Worm (Caenorhabditis elegans) whole organism, L4 larva: ENCODE results near the gene ZK546.4.
A peak's percentile ranks its signal among the peaks of the same experiment; 100 is the strongest.

Experiments
- D1046.2 ChIP-seq: fragments of 200-800 bp; sonication (Bioruptor generic); IDR thresholded peaks from 2 replicates; pipeline ENCODE4 v1.3.6; 2022; ENCODE audit warnings: missing genetic modification characterization, missing compliant biosample characterization
- T20F7.1 ChIP-seq: fragments of 200-800 bp; sonication (Bioruptor generic); optimal IDR thresholded peaks from 2 replicates; lab custom pipeline; 2018; ENCODE audit warnings: mild to moderate bottlenecking, missing genetic modification characterization, missing compliant biosample characterization
- Y75B8A.6 ChIP-seq: fragments of 200-800 bp; sonication (Bioruptor generic); IDR thresholded peaks from 2 replicates; pipeline ENCODE4 v1.3.6; 2022; ENCODE audit warnings: missing genetic modification reagents, missing genetic modification characterization, missing compliant biosample characterization
- ZK337.2 ChIP-seq: fragments of 200-800 bp; sonication (Bioruptor generic); IDR thresholded peaks from 2 replicates; pipeline ENCODE4 v1.3.6; 2022; ENCODE audit warnings: missing genetic modification reagents, missing genetic modification characterization, missing compliant biosample characterization
- aha-1 ChIP-seq: fragments of 150-350 bp; peaks from one replicate; lab custom pipeline; 2014; ENCODE audit warnings: missing biosample characterization, missing genetic modification characterization
- ama-1 ChIP-seq: fragments of 150-350 bp; optimal IDR thresholded peaks from 2 replicates; lab custom pipeline; 2014; ENCODE audit warnings: inconsistent platforms, mixed read lengths
- attf-4 ChIP-seq: sonication (generic microtip); optimal IDR thresholded peaks from 3 replicates; lab custom pipeline; 2017; ENCODE audit warnings: missing biosample characterization, missing genetic modification characterization
- ceh-32 ChIP-seq: sonication (generic microtip); optimal IDR thresholded peaks from 2 replicates; lab custom pipeline; 2016; ENCODE audit warnings: mild to moderate bottlenecking, missing genetic modification characterization, missing compliant biosample characterization; ENCODE audit not compliant: poor library complexity
- ceh-44 ChIP-seq: fragments of 200-800 bp; sonication (Bioruptor generic); IDR thresholded peaks from 2 replicates; pipeline ENCODE4 v1.3.6; 2022; ENCODE audit warnings: missing genetic modification reagents, missing genetic modification characterization, missing compliant biosample characterization
- ctbp-1 ChIP-seq: fragments of 200-800 bp; sonication (Bioruptor generic); IDR thresholded peaks from 2 replicates; pipeline ENCODE4 v1.3.6; 2022; ENCODE audit warnings: missing genetic modification reagents, missing genetic modification characterization, missing compliant biosample characterization
- daf-16 ChIP-seq, 3 experiments: sonication (generic microtip); optimal IDR thresholded peaks; 2 replicates each; lab custom pipeline; 2016 to 2017; ENCODE audit warnings: missing genetic modification characterization in 3 of 3, missing genetic modification reagents in 3 of 3, mild to moderate bottlenecking in 2 of 3, missing compliant biosample characterization in 2 of 3, missing biosample characterization in 1 of 3, moderate library complexity in 1 of 3
- dmd-6 ChIP-seq: fragments of 200-800 bp; sonication (Bioruptor generic); IDR thresholded peaks from 2 replicates; pipeline ENCODE4 v1.3.6; 2022; ENCODE audit warnings: missing genetic modification reagents, missing genetic modification characterization, missing compliant biosample characterization
- dve-1 ChIP-seq: sonication (generic microtip); optimal IDR thresholded peaks from 2 replicates; lab custom pipeline; 2017; ENCODE audit warnings: antibody characterized with exemption, mild to moderate bottlenecking, missing genetic modification characterization, missing compliant biosample characterization; ENCODE audit not compliant: insufficient read depth
- hlh-11 ChIP-seq: fragments of 200-800 bp; sonication (Bioruptor generic); optimal IDR thresholded peaks from 2 replicates; lab custom pipeline; 2018; ENCODE audit warnings: mild to moderate bottlenecking, missing genetic modification characterization, missing compliant biosample characterization
- hmg-1.1 ChIP-seq: fragments of 200-800 bp; sonication (Bioruptor generic); IDR thresholded peaks from 2 replicates; pipeline ENCODE4 v1.3.6; 2022; ENCODE audit warnings: missing genetic modification reagents, missing genetic modification characterization, missing compliant biosample characterization
- lin-1 ChIP-seq: fragments of 200-800 bp; sonication (Bioruptor generic); IDR thresholded peaks from 2 replicates; pipeline ENCODE4 v1.3.6; 2022; ENCODE audit warnings: missing genetic modification reagents, missing genetic modification characterization, missing compliant biosample characterization
- lin-13 ChIP-seq: fragments of 150-350 bp; optimal IDR thresholded peaks from 2 replicates; lab custom pipeline; 2014; ENCODE audit warnings: missing biosample characterization, missing genetic modification reagents, missing genetic modification characterization
- lin-29 ChIP-seq: fragments of 200-800 bp; sonication (Bioruptor generic); IDR thresholded peaks from 2 replicates; pipeline ENCODE4 v1.3.6; 2022; ENCODE audit warnings: missing genetic modification reagents, missing genetic modification characterization, missing compliant biosample characterization
- lin-38 ChIP-seq: fragments of 200-800 bp; sonication (Bioruptor generic); IDR thresholded peaks from 2 replicates; pipeline ENCODE4 v1.3.6; 2022; ENCODE audit warnings: missing genetic modification reagents, missing genetic modification characterization, missing compliant biosample characterization
- lin-39 ChIP-seq: fragments of 150-350 bp; optimal IDR thresholded peaks from 2 replicates; lab custom pipeline; 2014; ENCODE audit warnings: missing biosample characterization, missing genetic modification reagents, missing genetic modification characterization
- lsy-2 ChIP-seq, 2 experiments: fragments of 150-350 bp in 1 of 2; sonication (generic microtip) in 1 of 2; optimal IDR thresholded peaks; 2 replicates each; lab custom pipeline; 2014 to 2017; ENCODE audit warnings: missing biosample characterization in 2 of 2, missing genetic modification characterization in 2 of 2
- mep-1 ChIP-seq: fragments of 150-350 bp; sonication (generic microtip); optimal IDR thresholded peaks from 3 replicates; lab custom pipeline; 2014; ENCODE audit warnings: missing biosample characterization, missing genetic modification characterization
- nhr-11 ChIP-seq: fragments of 150-350 bp; optimal IDR thresholded peaks from 2 replicates; lab custom pipeline; 2014; ENCODE audit warnings: missing biosample characterization, missing genetic modification characterization
- nhr-237 ChIP-seq: sonication (generic microtip); optimal IDR thresholded peaks from 2 replicates; lab custom pipeline; 2017; ENCODE audit warnings: missing biosample characterization, missing genetic modification characterization
- nhr-25 ChIP-seq: sonication (generic microtip); optimal IDR thresholded peaks from 2 replicates; lab custom pipeline; 2017; ENCODE audit warnings: missing genetic modification characterization, mild to moderate bottlenecking, missing compliant biosample characterization, antibody characterized with exemption, moderate library complexity, borderline replicate concordance; ENCODE audit not compliant: insufficient read depth
- nhr-28 ChIP-seq: fragments of 150-350 bp; optimal IDR thresholded peaks from 2 replicates; lab custom pipeline; 2014; ENCODE audit warnings: missing biosample characterization, missing genetic modification characterization
- nhr-41 ChIP-seq: fragments of 200-800 bp; sonication (Bioruptor generic); IDR thresholded peaks from 2 replicates; pipeline ENCODE4 v1.3.6; 2022; ENCODE audit warnings: missing genetic modification reagents, missing genetic modification characterization, missing compliant biosample characterization
- nhr-48 ChIP-seq: sonication (generic microtip); optimal IDR thresholded peaks from 2 replicates; lab custom pipeline; 2016; ENCODE audit warnings: mild to moderate bottlenecking, missing genetic modification characterization, missing compliant biosample characterization
- php-3 ChIP-seq: fragments of 200-800 bp; sonication (Bioruptor generic); IDR thresholded peaks from 2 replicates; pipeline ENCODE4 v1.3.6; 2022; ENCODE audit warnings: missing genetic modification reagents, missing genetic modification characterization, missing compliant biosample characterization
- pqm-1 ChIP-seq: sonication (generic microtip); optimal IDR thresholded peaks from 2 replicates; lab custom pipeline; 2017; ENCODE audit warnings: missing biosample characterization, missing genetic modification characterization
- rbr-2 ChIP-seq: sonication (generic microtip); optimal IDR thresholded peaks from 2 replicates; lab custom pipeline; 2016; ENCODE audit warnings: missing genotype, missing genetic modification characterization, missing compliant biosample characterization
- set-16 ChIP-seq: fragments of 200-800 bp; sonication (Bioruptor generic); IDR thresholded peaks from 2 replicates; pipeline ENCODE4 v1.3.6; 2022; ENCODE audit warnings: missing genetic modification reagents, missing genetic modification characterization, missing compliant biosample characterization
- skn-1 ChIP-seq: fragments of 150-350 bp; optimal IDR thresholded peaks from 2 replicates; lab custom pipeline; 2014; ENCODE audit warnings: missing biosample characterization, missing genetic modification characterization
- snpc-1.2 ChIP-seq: fragments of 200-800 bp; sonication (Bioruptor generic); IDR thresholded peaks from 2 replicates; pipeline ENCODE4 v1.3.6; 2022; ENCODE audit warnings: missing genetic modification reagents, missing genetic modification characterization, missing compliant biosample characterization
- spr-1 ChIP-seq: sonication (generic microtip); optimal IDR thresholded peaks from 2 replicates; lab custom pipeline; 2016; ENCODE audit warnings: mild to moderate bottlenecking, missing genetic modification characterization, missing compliant biosample characterization
- vab-7 ChIP-seq: fragments of 200-800 bp; sonication (Bioruptor generic); IDR thresholded peaks from 2 replicates; pipeline ENCODE4 v1.3.6; 2022; ENCODE audit warnings: missing genetic modification reagents, missing genetic modification characterization, missing compliant biosample characterization
- zip-11 ChIP-seq: fragments of 200-800 bp; sonication (Bioruptor generic); IDR thresholded peaks from 2 replicates; pipeline ENCODE4 v1.3.6; 2022; ENCODE audit warnings: missing genetic modification characterization, missing compliant biosample characterization
- ztf-11 ChIP-seq: fragments of 150-350 bp; optimal IDR thresholded peaks from 2 replicates; lab custom pipeline; 2014; ENCODE audit warnings: missing biosample characterization, missing genetic modification characterization

The ZK546.4 gene

ce11 chrII:4904277-4904676, 33.6 kb upstream of the ZK546.4 start (continued):
- TF ChIP-seq hmg-1.1 (GFP tag; lab: Robert Waterston, UW), result peak; percentile 79
- TF ChIP-seq nhr-48, result peak; percentile 13
- peak; percentile 64 for TF ChIP-seq rbr-2 (tag; lab: Kevin White, UChicago)
- peak; percentile 50 for TF ChIP-seq ama-1 (lab: Kevin White, UChicago)
- TF ChIP-seq attf-4 (tag; lab: Kevin White, UChicago), result no peak
- no peak for TF ChIP-seq lin-29 (GFP tag; lab: Robert Waterston, UW)
- TF ChIP-seq nhr-237 (tag; lab: Kevin White, UChicago), result no peak
- peak; percentile 78 for TF ChIP-seq mep-1 (tag; lab: Kevin White, UChicago)
- no peak for TF ChIP-seq lin-39 (tag; lab: Kevin White, UChicago)
- TF ChIP-seq vab-7 (GFP tag; lab: Robert Waterston, UW), result no peak
- TF ChIP-seq ZK337.2 (GFP tag; lab: Robert Waterston, UW), result no peak
- TF ChIP-seq php-3 (GFP tag; lab: Robert Waterston, UW), result 0 out of 2 replicates have a peak, but pooled peaks have one; percentile 37
- TF ChIP-seq ctbp-1 (GFP tag; lab: Robert Waterston, UW), result peak; percentile 41; the same call in 1 of the 2 replicates
- peak; percentile 25 for TF ChIP-seq T20F7.1 (GFP tag; lab: Kevin White, UChicago)
- no peak for TF ChIP-seq nhr-25 (tag; lab: Kevin White, UChicago)
- TF ChIP-seq daf-16 (GFP tag; optimal IDR thresholded peaks at IDR 0.05; lab: Kevin White, UChicago), result peak in 1 of 2 experiments; percentile 16
- TF ChIP-seq daf-16 (tag; optimal IDR thresholded peaks at IDR 0.05; lab: Kevin White, UChicago), result peak; percentile 64
- peak; percentile 83 for TF ChIP-seq hlh-11 (tag; lab: Kevin White, UChicago)
- TF ChIP-seq lin-13 (GFP tag; lab: Kevin White, UChicago), result peak; percentile 60
- TF ChIP-seq nhr-11 (tag; lab: Kevin White, UChicago), result peak; percentile 71
- TF ChIP-seq D1046.2 (GFP tag; lab: Robert Waterston, UW), result no peak

ce11 chrII:4904778-4905177, 33.1 kb upstream of the ZK546.4 start, which contains the start of gene btbd-10:
btbd-10 (plus strand) TSS chrII:4905008.
- TF ChIP-seq lin-1 (0 out of 2 replicates have a peak, but pooled peaks have one; percentile 14), ceh-32 (tag; lab: Kevin White, UChicago) (no peak), hlh-11 (tag; lab: Kevin White, UChicago) (peak; percentile 5), aha-1 (tag; lab: Kevin White, UChicago) (peak; percentile 44), daf-16 (GFP tag; optimal IDR thresholded peaks at IDR 0.05; lab: Kevin White, UChicago) (no peak), daf-16 (tag; optimal IDR thresholded peaks at IDR 0.05; lab: Kevin White, UChicago) (peak; percentile 62), pqm-1 (tag; lab: Kevin White, UChicago) (peak; percentile 28), skn-1 (tag; lab: Kevin White, UChicago) (no peak), nhr-28 (tag; lab: Kevin White, UChicago) (peak; percentile 38), ceh-44 (no peak), dmd-6 (GFP tag; lab: Robert Waterston, UW) (peak; percentile 28; the same call in 1 of the 2 replicates), ztf-11 (tag; lab: Kevin White, UChicago) (no peak), dve-1 (tag; lab: Kevin White, UChicago) (peak; percentile 5), lsy-2 (tag; optimal IDR thresholded peaks at IDR 0.05; lab: Kevin White, UChicago) (no peak), php-3 (GFP tag; lab: Robert Waterston, UW) (peak; percentile 81)

DNA sequence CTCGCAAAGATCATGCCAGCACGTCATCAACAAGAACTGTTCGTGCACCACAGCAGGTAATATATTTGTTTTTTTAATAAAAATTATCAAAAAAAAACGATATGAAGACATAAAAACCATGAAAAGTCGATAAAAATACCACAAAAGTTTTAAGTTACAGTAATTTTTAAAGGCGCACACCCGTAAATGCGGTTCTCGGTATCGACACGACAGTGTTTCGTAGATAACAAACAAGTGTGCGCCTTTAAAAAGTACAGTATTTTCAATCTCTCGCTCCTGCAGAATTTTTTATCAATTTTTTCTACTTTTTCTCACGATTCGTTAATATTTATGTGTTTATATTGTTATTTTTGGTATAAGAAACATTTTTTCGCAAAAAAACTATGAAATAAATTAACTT, 32.5 kb upstream of the ZK546.4 start:
- TF ChIP-seq snpc-1.2 (GFP tag; lab: Robert Waterston, UW) (0 out of 2 replicates have a peak, but pooled peaks have one; percentile 36), ZK337.2 (GFP tag; lab: Robert Waterston, UW) (no peak)

DNA sequence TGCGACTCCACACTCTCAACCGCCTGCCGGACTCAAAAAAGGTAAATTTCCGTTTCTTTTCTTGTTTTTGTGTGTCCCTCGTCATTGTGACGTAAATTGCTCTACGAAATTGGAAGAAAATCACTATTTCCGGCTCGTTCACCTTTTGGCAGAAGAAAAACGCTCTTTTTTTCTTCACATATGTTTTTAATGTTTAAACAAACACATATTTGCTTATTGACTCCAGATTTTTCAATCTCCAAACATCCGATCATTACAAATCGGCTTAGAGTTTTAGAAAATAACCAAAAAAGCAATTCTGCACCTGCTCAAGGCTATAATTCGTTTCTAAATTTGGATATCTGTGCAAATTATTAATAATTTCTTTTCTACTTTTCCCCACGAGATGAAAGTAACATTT, 32.0 kb upstream of the ZK546.4 start:
- TF ChIP-seq set-16 (no peak), nhr-41 (no peak), lin-38 (GFP tag; lab: Robert Waterston, UW) (no peak), zip-11 (no peak), dmd-6 (GFP tag; lab: Robert Waterston, UW) (no peak), Y75B8A.6 (GFP tag; lab: Robert Waterston, UW) (0 out of 2 replicates have a peak, but pooled peaks have one; percentile 13), spr-1 (tag; lab: Kevin White, UChicago) (no peak)
